Worm (Caenorhabditis elegans) whole organism, young adult: ENCODE results near the gene wrt-5.

Source experiments
- B0019.2 ChIP-seq: fragments of 200-800 bp; sonication (Bioruptor generic); conservative IDR thresholded peaks from 2 replicates; pipeline ENCODE4 v1.3.6; 2022; ENCODE audit warnings: missing genetic modification reagents, missing genetic modification characterization, missing compliant biosample characterization
- B0261.1 ChIP-seq: sonication (generic microtip); optimal IDR thresholded peaks from 2 replicates; lab custom pipeline; 2016; ENCODE audit warnings: mild to moderate bottlenecking, missing genetic modification characterization, moderate library complexity, missing compliant biosample characterization
- C06A6.2 ChIP-seq: fragments of 200-800 bp; sonication (Bioruptor generic); conservative IDR thresholded peaks from 2 replicates; pipeline ENCODE4 v1.3.6; 2022; ENCODE audit warnings: missing genetic modification characterization, missing compliant biosample characterization
- F10E7.11 ChIP-seq: sonication (generic microtip); optimal IDR thresholded peaks from 2 replicates; lab custom pipeline; 2017; ENCODE audit warnings: mild to moderate bottlenecking, missing genetic modification characterization, moderate library complexity, missing compliant biosample characterization
- F23B12.7 ChIP-seq: sonication (generic microtip); optimal IDR thresholded peaks from 2 replicates; lab custom pipeline; 2017; ENCODE audit warnings: missing genetic modification characterization, mild to moderate bottlenecking, missing compliant biosample characterization, antibody characterized with exemption, moderate library complexity; ENCODE audit not compliant: insufficient read depth
- F37B4.10 ChIP-seq: fragments of 200-800 bp; sonication (Bioruptor generic); IDR thresholded peaks from 2 replicates; pipeline ENCODE4 v1.3.6; 2022; ENCODE audit warnings: missing genetic modification characterization, missing compliant biosample characterization
- F55B11.4 ChIP-seq: sonication (generic microtip); optimal IDR thresholded peaks from 2 replicates; lab custom pipeline; 2016; ENCODE audit warnings: missing compliant biosample characterization, missing genetic modification characterization, borderline replicate concordance; ENCODE audit not compliant: insufficient read depth
- K12H6.12 ChIP-seq: fragments of 200-800 bp; sonication (Bioruptor generic); optimal IDR thresholded peaks from 2 replicates; lab custom pipeline; 2018; ENCODE audit warnings: mild to moderate bottlenecking, missing genetic modification characterization, missing compliant biosample characterization
- T26A5.8 ChIP-seq: sonication (generic microtip); optimal IDR thresholded peaks from 2 replicates; lab custom pipeline; 2016; ENCODE audit warnings: missing genetic modification characterization, missing compliant biosample characterization
- Y53F4B.3 ChIP-seq: fragments of 200-800 bp; sonication (Bioruptor generic); IDR thresholded peaks from 2 replicates; pipeline ENCODE4 v1.3.6; 2022; ENCODE audit warnings: missing genetic modification reagents, missing genetic modification characterization, missing compliant biosample characterization
- Y53G8AR.9 ChIP-seq: fragments of 200-800 bp; sonication (Bioruptor generic); conservative IDR thresholded peaks from 2 replicates; pipeline ENCODE4 v1.3.6; 2022; ENCODE audit warnings: missing genetic modification reagents, missing genetic modification characterization, missing compliant biosample characterization
- Y67H2A.10 ChIP-seq: fragments of 200-800 bp; sonication (Bioruptor generic); conservative IDR thresholded peaks from 2 replicates; pipeline ENCODE4 v1.3.6; 2022; ENCODE audit warnings: missing genetic modification reagents, missing genetic modification characterization, missing compliant biosample characterization
- Y79H2A.3 ChIP-seq: fragments of 200-800 bp; sonication (Bioruptor generic); conservative IDR thresholded peaks from 2 replicates; pipeline ENCODE4 v1.3.6; 2022; ENCODE audit warnings: missing genetic modification reagents, missing genetic modification characterization, missing compliant biosample characterization
- aptf-2 ChIP-seq: fragments of 200-800 bp; sonication (Bioruptor generic); conservative IDR thresholded peaks from 2 replicates; pipeline ENCODE4 v1.3.6; 2022; ENCODE audit warnings: missing genetic modification reagents, missing genetic modification characterization, missing compliant biosample characterization
- attf-3 ChIP-seq: fragments of 200-800 bp; sonication (Bioruptor generic); conservative IDR thresholded peaks from 2 replicates; pipeline ENCODE4 v1.3.6; 2022; ENCODE audit warnings: missing genetic modification reagents, missing genetic modification characterization, missing compliant biosample characterization
- attf-5 ChIP-seq: fragments of 200-800 bp; sonication (Bioruptor generic); optimal IDR thresholded peaks from 2 replicates; lab custom pipeline; 2018; ENCODE audit warnings: mild to moderate bottlenecking, missing genetic modification characterization, missing compliant biosample characterization
- bed-2 ChIP-seq: fragments of 200-800 bp; sonication (Bioruptor generic); IDR thresholded peaks from 2 replicates; pipeline ENCODE4 v1.3.6; 2022; ENCODE audit warnings: missing genetic modification reagents, missing genetic modification characterization, missing compliant biosample characterization
- cebp-1 ChIP-seq, 2 experiments: fragments of 200-800 bp in 1 of 2; sonication (Bioruptor generic) in 1 of 2; sonication (generic microtip) in 1 of 2; IDR thresholded peaks in 1 of 2; optimal IDR thresholded peaks in 1 of 2; 2 replicates each; pipeline versions ENCODE4 v1.3.6 to Lab custom; 2017 to 2022; ENCODE audit warnings: missing compliant biosample characterization in 2 of 2, missing genetic modification characterization in 2 of 2, mild to moderate bottlenecking in 1 of 2, missing genetic modification reagents in 1 of 2, moderate library complexity in 1 of 2
- cebp-2 ChIP-seq: fragments of 200-800 bp; sonication (Bioruptor generic); IDR thresholded peaks from 2 replicates; pipeline ENCODE4 v1.3.6; 2022; ENCODE audit warnings: missing genetic modification characterization, missing compliant biosample characterization
- ceh-27 ChIP-seq: fragments of 200-800 bp; sonication (Bioruptor generic); optimal IDR thresholded peaks from 2 replicates; lab custom pipeline; 2018; ENCODE audit warnings: mild to moderate bottlenecking, missing genetic modification characterization, moderate library complexity, missing compliant biosample characterization
- dpl-1 ChIP-seq: fragments of 150-350 bp; optimal IDR thresholded peaks from 2 replicates; lab custom pipeline; 2014; ENCODE audit warnings: missing biosample characterization, missing genetic modification reagents, missing genetic modification characterization
- egl-18 ChIP-seq: fragments of 200-800 bp; sonication (Bioruptor generic); IDR thresholded peaks from 2 replicates; pipeline ENCODE4 v1.3.6; 2022; ENCODE audit warnings: missing genetic modification reagents, missing genetic modification characterization, missing compliant biosample characterization
- egl-44 ChIP-seq: fragments of 200-800 bp; sonication (Bioruptor generic); IDR thresholded peaks from 2 replicates; pipeline ENCODE4 v1.3.6; 2022; ENCODE audit warnings: missing genetic modification reagents, missing genetic modification characterization, missing compliant biosample characterization
- gei-17 ChIP-seq: fragments of 200-800 bp; sonication (Bioruptor generic); optimal IDR thresholded peaks from 2 replicates; lab custom pipeline; 2018; ENCODE audit warnings: mild to moderate bottlenecking, missing genetic modification characterization, missing compliant biosample characterization
- him-1 ChIP-seq: sonication (generic microtip); optimal IDR thresholded peaks from 2 replicates; lab custom pipeline; 2016; ENCODE audit warnings: missing genotype, missing genetic modification reagents, missing genetic modification characterization, missing compliant biosample characterization
- hrde-1 ChIP-seq: sonication (generic microtip); optimal IDR thresholded peaks from 2 replicates; lab custom pipeline; 2016; ENCODE audit warnings: missing genetic modification characterization, mild to moderate bottlenecking, missing compliant biosample characterization, moderate library complexity, missing genotype, missing genetic modification reagents, borderline replicate concordance
- lag-1 ChIP-seq: fragments of 200-800 bp; sonication (Bioruptor generic); IDR thresholded peaks from 2 replicates; pipeline ENCODE4 v1.3.6; 2022; ENCODE audit warnings: missing genetic modification reagents, missing genetic modification characterization, missing compliant biosample characterization
- lin-26 ChIP-seq: fragments of 200-800 bp; sonication (Bioruptor generic); IDR thresholded peaks from 2 replicates; pipeline ENCODE4 v1.3.6; 2022; ENCODE audit warnings: missing genetic modification reagents, missing genetic modification characterization, missing compliant biosample characterization
- lin-35 ChIP-seq, 3 experiments: fragments of 150-350 bp in 2 of 3; sonication (generic microtip) in 1 of 3; optimal IDR thresholded peaks; 2 replicates each; lab custom pipeline; 2014 to 2018; ENCODE audit warnings: missing biosample characterization in 3 of 3, missing genetic modification characterization in 3 of 3, missing genetic modification reagents in 3 of 3
- lir-1 ChIP-seq: fragments of 200-800 bp; sonication (Bioruptor generic); conservative IDR thresholded peaks from 2 replicates; pipeline ENCODE4 v1.3.6; 2022; ENCODE audit warnings: missing genetic modification reagents, missing genetic modification characterization, missing compliant biosample characterization
- madf-10 ChIP-seq: sonication (generic microtip); optimal IDR thresholded peaks from 2 replicates; lab custom pipeline; 2016; ENCODE audit warnings: mild to moderate bottlenecking, missing genetic modification characterization, missing compliant biosample characterization
- madf-3 ChIP-seq: fragments of 200-800 bp; sonication (Bioruptor generic); IDR thresholded peaks from 2 replicates; pipeline ENCODE4 v1.3.6; 2022; ENCODE audit warnings: missing genetic modification reagents, missing genetic modification characterization, missing compliant biosample characterization
- madf-6 ChIP-seq: fragments of 200-800 bp; sonication (Bioruptor generic); IDR thresholded peaks from 2 replicates; pipeline ENCODE4 v1.3.6; 2022; ENCODE audit warnings: missing genetic modification reagents, missing genetic modification characterization, missing compliant biosample characterization
- mxl-1 ChIP-seq: sonication (generic microtip); optimal IDR thresholded peaks from 2 replicates; lab custom pipeline; 2016; ENCODE audit warnings: missing genetic modification characterization, missing compliant biosample characterization
- nfya-1 ChIP-seq: sonication (generic microtip); optimal IDR thresholded peaks from 2 replicates; lab custom pipeline; 2017; ENCODE audit warnings: antibody characterized with exemption, missing compliant biosample characterization, missing genetic modification characterization, borderline replicate concordance; ENCODE audit not compliant: insufficient read depth
- nfya-2 ChIP-seq: fragments of 200-800 bp; sonication (Bioruptor generic); IDR thresholded peaks from 2 replicates; pipeline ENCODE4 v1.3.6; 2022; ENCODE audit warnings: missing genetic modification reagents, missing genetic modification characterization, missing compliant biosample characterization
- nhr-120 ChIP-seq: fragments of 200-800 bp; sonication (Bioruptor generic); IDR thresholded peaks from 2 replicates; pipeline ENCODE4 v1.3.6; 2022; ENCODE audit warnings: missing genetic modification characterization, missing compliant biosample characterization
- nhr-80 ChIP-seq: sonication (generic microtip); optimal IDR thresholded peaks from 2 replicates; lab custom pipeline; 2016; ENCODE audit warnings: missing genetic modification characterization, missing compliant biosample characterization
- pha-4 ChIP-seq: fragments of 150-350 bp; sonication (generic microtip); optimal IDR thresholded peaks from 2 replicates; lab custom pipeline; 2014; ENCODE audit warnings: missing biosample characterization, missing genetic modification reagents, missing genetic modification characterization
- repo-1 ChIP-seq: sonication (generic microtip); optimal IDR thresholded peaks from 2 replicates; lab custom pipeline; 2017; ENCODE audit warnings: mild to moderate bottlenecking, missing genetic modification characterization, missing compliant biosample characterization
- rpc-1 ChIP-seq, 2 experiments: fragments of 150-350 bp in 1 of 2; sonication (generic microtip) in 1 of 2; optimal IDR thresholded peaks; 2 replicates each; lab custom pipeline; 2014 to 2018; ENCODE audit warnings: missing biosample characterization in 1 of 2, missing genetic modification characterization in 1 of 2, missing genetic modification reagents in 1 of 2, missing genotype in 1 of 2
- sdz-38 ChIP-seq: sonication (generic microtip); optimal IDR thresholded peaks from 2 replicates; lab custom pipeline; 2016; ENCODE audit warnings: missing genotype, missing genetic modification characterization, missing compliant biosample characterization
- sptf-2 ChIP-seq: fragments of 200-800 bp; sonication (Bioruptor generic); optimal IDR thresholded peaks from 2 replicates; lab custom pipeline; 2018; ENCODE audit warnings: mild to moderate bottlenecking, missing genetic modification characterization, missing compliant biosample characterization
- tlf-1 ChIP-seq: fragments of 200-800 bp; sonication (Bioruptor generic); optimal IDR thresholded peaks from 2 replicates; lab custom pipeline; 2018; ENCODE audit warnings: mild to moderate bottlenecking, missing genetic modification characterization, missing compliant biosample characterization
- ztf-18 ChIP-seq: sonication (generic microtip); optimal IDR thresholded peaks from 2 replicates; lab custom pipeline; 2016; ENCODE audit warnings: missing genotype, mild to moderate bottlenecking, missing genetic modification characterization, missing compliant biosample characterization
- ztf-26 ChIP-seq: sonication (generic microtip); optimal IDR thresholded peaks from 2 replicates; lab custom pipeline; 2017; ENCODE audit warnings: missing genetic modification characterization, missing compliant biosample characterization
- ztf-28 ChIP-seq: fragments of 200-800 bp; sonication (Bioruptor generic); IDR thresholded peaks from 2 replicates; pipeline ENCODE4 v1.3.6; 2022; ENCODE audit warnings: missing genetic modification reagents, missing genetic modification characterization, missing compliant biosample characterization

wrt-5 gene

ce11 chrIV:4049398-4049998, 1.9 kb downstream of the wrt-5 start, which contains the start of gene pcn-1:
Gene pcn-1 (minus strand): TSS chrIV:4049448.
- TF ChIP-seq dpl-1 (peak; percentile 99), F23B12.7 (tag; lab: Kevin White, UChicago) (peak; percentile 76), ztf-28 (GFP tag; lab: Robert Waterston, UW) (peak; percentile 89; the same call in 1 of the 2 replicates), Y67H2A.10 (GFP tag; lab: Robert Waterston, UW) (peak; percentile 64; the same call in 1 of the 2 replicates), ceh-27 (GFP tag; lab: Kevin White, UChicago) (peak; percentile 80), attf-5 (GFP tag; lab: Kevin White, UChicago) (peak; percentile 97), gei-17 (peak; percentile 85), Y53F4B.3 (no peak), hrde-1 (tag; lab: Kevin White, UChicago) (peak; percentile 86), F55B11.4 (tag; lab: Kevin White, UChicago) (no peak), K12H6.12 (tag; lab: Kevin White, UChicago) (peak; percentile 83), sptf-2 (GFP tag; lab: Kevin White, UChicago) (no peak), ztf-26 (tag; lab: Kevin White, UChicago) (peak; percentile 96), nhr-120 (GFP tag; lab: Robert Waterston, UW) (no peak), madf-3 (GFP tag; lab: Robert Waterston, UW) (peak; percentile 96), C06A6.2 (GFP tag; lab: Robert Waterston, UW) (peak; percentile 84), nfya-2 (GFP tag; lab: Robert Waterston, UW) (no peak), aptf-2 (peak; percentile 75; the same call in 1 of the 2 replicates), nhr-80 (tag; lab: Kevin White, UChicago) (peak; percentile 56), madf-6 (GFP tag; lab: Robert Waterston, UW) (peak; percentile 99), pha-4 (tag; lab: Kevin White, UChicago) (peak; percentile 61), sdz-38 (tag; lab: Kevin White, UChicago) (no peak), B0261.1 (peak; percentile 37), F37B4.10 (GFP tag; lab: Robert Waterston, UW) (peak; percentile 93), mxl-1 (tag; lab: Kevin White, UChicago) (no peak), cebp-1 (GFP tag; IDR thresholded peaks at IDR 0.05; lab: Robert Waterston, UW) (peak; percentile 79), cebp-1 (tag; optimal IDR thresholded peaks at IDR 0.05; lab: Kevin White, UChicago) (peak; percentile 93), F10E7.11 (tag; lab: Kevin White, UChicago) (peak; percentile 62), attf-3 (peak; percentile 78), madf-10 (tag; lab: Kevin White, UChicago) (peak; percentile 86), T26A5.8 (tag; lab: Kevin White, UChicago) (no peak), lin-26 (GFP tag; lab: Robert Waterston, UW) (no peak), tlf-1 (peak; percentile 98), egl-44 (GFP tag; lab: Robert Waterston, UW) (0 out of 2 replicates have a peak, but pooled peaks have one; percentile 37), nfya-1 (tag; lab: Kevin White, UChicago) (no peak), egl-18 (peak; percentile 80), lag-1 (no peak), bed-2 (GFP tag; lab: Robert Waterston, UW) (peak; percentile 90), repo-1 (tag; lab: Kevin White, UChicago) (peak; percentile 95), lir-1 (GFP tag; lab: Robert Waterston, UW) (peak; percentile 93), rpc-1 (optimal IDR thresholded peaks at IDR 0.05; lab: Kevin White, UChicago) (no peak), rpc-1 (tag; optimal IDR thresholded peaks at IDR 0.05; lab: Kevin White, UChicago) (no peak), Y53G8AR.9 (GFP tag; lab: Robert Waterston, UW) (peak; percentile 98), lin-35 (GFP tag; optimal IDR thresholded peaks at IDR 0.05; lab: Kevin White, UChicago) (peak; percentile 84 to 97 (median 87)), cebp-2 (GFP tag; lab: Robert Waterston, UW) (no peak), ztf-18 (tag; lab: Kevin White, UChicago) (peak; percentile 100), Y79H2A.3 (GFP tag; lab: Robert Waterston, UW) (peak; percentile 86), B0019.2 (GFP tag; lab: Robert Waterston, UW) (peak; percentile 87), him-1 (tag; lab: Kevin White, UChicago) (peak; percentile 86)
